Worm (Caenorhabditis elegans) whole organism, early embryonic: ENCODE data around the gene C06E8.5.

ENCODE experiments used
- B0310.2 ChIP-seq: sonication (generic microtip); optimal IDR thresholded peaks from 2 replicates; lab custom pipeline; 2016; ENCODE audit warnings: mild to moderate bottlenecking, missing genetic modification characterization, missing compliant biosample characterization
- F13C5.2 ChIP-seq: sonication (generic microtip); optimal IDR thresholded peaks from 2 replicates; lab custom pipeline; 2017; ENCODE audit warnings: mild to moderate bottlenecking, missing genetic modification characterization, inconsistent platforms, missing compliant biosample characterization
- aly-1 ChIP-seq: sonication (generic microtip); optimal IDR thresholded peaks from 2 replicates; lab custom pipeline; 2016; ENCODE audit warnings: missing genetic modification characterization, missing compliant biosample characterization
- ama-1 ChIP-seq: fragments of 150-350 bp; optimal IDR thresholded peaks from 2 replicates; lab custom pipeline; 2014
- ceh-13 ChIP-seq: fragments of 200-800 bp; sonication (Bioruptor generic); optimal IDR thresholded peaks from 2 replicates; lab custom pipeline; 2018; ENCODE audit warnings: mild to moderate bottlenecking, missing genetic modification characterization, missing compliant biosample characterization
- ets-7 ChIP-seq: sonication (generic microtip); optimal IDR thresholded peaks from 2 replicates; lab custom pipeline; 2016; ENCODE audit warnings: missing genotype, missing genetic modification characterization, missing compliant biosample characterization
- flt-1 ChIP-seq: fragments of 200-800 bp; sonication (Bioruptor generic); IDR thresholded peaks from 2 replicates; pipeline ENCODE4 v1.3.6; 2022; ENCODE audit warnings: missing genetic modification characterization, missing compliant biosample characterization
- hmbx-1 ChIP-seq: sonication (generic microtip); optimal IDR thresholded peaks from 2 replicates; lab custom pipeline; 2016; ENCODE audit warnings: mild to moderate bottlenecking, missing genetic modification characterization, missing compliant biosample characterization
- hmg-4 ChIP-seq: fragments of 200-800 bp; sonication (Bioruptor generic); optimal IDR thresholded peaks from 2 replicates; lab custom pipeline; 2018; ENCODE audit warnings: mild to moderate bottlenecking, missing genetic modification characterization, missing compliant biosample characterization
- hnd-1 ChIP-seq: sonication (generic microtip); optimal IDR thresholded peaks from 2 replicates; lab custom pipeline; 2016; ENCODE audit warnings: missing genetic modification characterization, missing compliant biosample characterization
- pes-1 ChIP-seq: fragments of 200-800 bp; sonication (Bioruptor generic); IDR thresholded peaks from 2 replicates; pipeline ENCODE4 v1.3.6; 2022; ENCODE audit warnings: missing genetic modification reagents, missing genetic modification characterization, missing compliant biosample characterization
- scrt-1 ChIP-seq: fragments of 200-800 bp; sonication (Bioruptor generic); IDR thresholded peaks from 2 replicates; pipeline ENCODE4 v1.3.6; 2022; ENCODE audit warnings: missing genetic modification characterization, missing compliant biosample characterization
- tbx-11 ChIP-seq: fragments of 200-800 bp; sonication (Bioruptor generic); IDR thresholded peaks from 2 replicates; pipeline ENCODE4 v1.3.6; 2022; ENCODE audit warnings: missing genetic modification characterization, missing compliant biosample characterization
- tbx-37 ChIP-seq: fragments of 200-800 bp; sonication (Bioruptor generic); conservative IDR thresholded peaks from 2 replicates; pipeline ENCODE4 v1.3.6; 2022; ENCODE audit warnings: missing genetic modification reagents, missing genetic modification characterization, missing compliant biosample characterization

ce11 chrIII:6969781-6970342 is 35.4 kb downstream of the C06E8.5 start:
- TF ChIP-seq flt-1 (no peak), pes-1 (GFP tag; lab: Robert Waterston, UW) (no peak), ets-7 (tag; lab: Kevin White, UChicago) (no peak), ama-1 (no peak), aly-1 (tag; lab: Kevin White, UChicago) (no peak), tbx-37 (GFP tag; lab: Robert Waterston, UW) (no peak), ceh-13 (GFP tag; lab: Kevin White, UChicago) (no peak), hnd-1 (tag; lab: Kevin White, UChicago) (no peak), hmbx-1 (tag; lab: Kevin White, UChicago) (no peak), hmg-4 (GFP tag; lab: Kevin White, UChicago) (no peak), B0310.2 (tag; lab: Kevin White, UChicago) (no peak), scrt-1 (GFP tag; lab: Robert Waterston, UW) (no peak), tbx-11 (no peak), F13C5.2 (tag; lab: Kevin White, UChicago) (no peak)
